Worm (Caenorhabditis elegans) whole organism, L2 larva: Measurements from ENCODE around the gene gcy-29.

Source experiments
- C34F6.9 ChIP-seq: fragments of 150-350 bp; optimal IDR thresholded peaks from 2 replicates; lab custom pipeline; 2014; ENCODE audit warnings: missing biosample characterization, missing genetic modification characterization
- F13H6.1 ChIP-seq: sonication (generic microtip); optimal IDR thresholded peaks from 2 replicates; lab custom pipeline; 2016; ENCODE audit warnings: missing genetic modification characterization, missing compliant biosample characterization
- R02D3.7 ChIP-seq: fragments of 150-350 bp; optimal IDR thresholded peaks from 2 replicates; lab custom pipeline; 2014; ENCODE audit warnings: missing biosample characterization, missing genetic modification characterization
- Y55F3AM.14 ChIP-seq: fragments of 200-800 bp; sonication (Bioruptor generic); optimal IDR thresholded peaks from 2 replicates; lab custom pipeline; 2018; ENCODE audit warnings: mild to moderate bottlenecking, missing genetic modification characterization, missing compliant biosample characterization
- ZK546.5 ChIP-seq: sonication (generic microtip); optimal IDR thresholded peaks from 2 replicates; lab custom pipeline; 2017; ENCODE audit warnings: missing biosample characterization, missing genetic modification characterization
- aly-2 ChIP-seq: fragments of 150-350 bp; optimal IDR thresholded peaks from 2 replicates; lab custom pipeline; 2014; ENCODE audit warnings: missing biosample characterization, missing genetic modification characterization
- ama-1 ChIP-seq: fragments of 150-350 bp; optimal IDR thresholded peaks from 2 replicates; lab custom pipeline; 2018; ENCODE audit warnings: inconsistent platforms
- blmp-1 ChIP-seq: sonication (generic microtip); optimal IDR thresholded peaks from 2 replicates; lab custom pipeline; 2017; ENCODE audit warnings: missing genetic modification characterization, mild to moderate bottlenecking, missing compliant biosample characterization, antibody characterized with exemption, moderate library complexity; ENCODE audit not compliant: insufficient read depth
- ceh-82 ChIP-seq: fragments of 150-350 bp; optimal IDR thresholded peaks from 2 replicates; lab custom pipeline; 2014; ENCODE audit warnings: missing biosample characterization, missing genetic modification characterization
- crh-2 ChIP-seq: sonication (generic microtip); optimal IDR thresholded peaks from 2 replicates; lab custom pipeline; 2017; ENCODE audit warnings: missing biosample characterization, missing genetic modification characterization
- egl-27 ChIP-seq: sonication (generic microtip); optimal IDR thresholded peaks from 3 replicates; lab custom pipeline; 2017; ENCODE audit warnings: missing biosample characterization, missing genetic modification reagents, missing genetic modification characterization
- elt-3 ChIP-seq: sonication (generic microtip); optimal IDR thresholded peaks from 2 replicates; lab custom pipeline; 2017; ENCODE audit warnings: missing biosample characterization, missing genetic modification characterization
- fos-1 ChIP-seq: fragments of 150-350 bp; optimal IDR thresholded peaks from 2 replicates; lab custom pipeline; 2014; ENCODE audit warnings: missing biosample characterization, missing genetic modification characterization
- lin-11 ChIP-seq: fragments of 150-350 bp; sonication (generic microtip); optimal IDR thresholded peaks from 2 replicates; lab custom pipeline; 2014; ENCODE audit warnings: missing biosample characterization, missing genetic modification characterization, inconsistent platforms, mixed read lengths
- lin-13 ChIP-seq: fragments of 150-350 bp; optimal IDR thresholded peaks from 2 replicates; lab custom pipeline; 2014; ENCODE audit warnings: missing biosample characterization, missing genetic modification reagents, missing genetic modification characterization
- lin-39 ChIP-seq: fragments of 150-350 bp; optimal IDR thresholded peaks from 2 replicates; lab custom pipeline; 2014; ENCODE audit warnings: missing biosample characterization, missing genetic modification reagents, missing genetic modification characterization
- lsy-2 ChIP-seq, 2 experiments: fragments of 150-350 bp in 1 of 2; sonication (generic microtip) in 1 of 2; optimal IDR thresholded peaks; 2 replicates each; lab custom pipeline; 2014 to 2017; ENCODE audit warnings: missing biosample characterization in 2 of 2, missing genetic modification characterization in 2 of 2
- nhr-11 ChIP-seq: fragments of 150-350 bp; optimal IDR thresholded peaks from 2 replicates; lab custom pipeline; 2014; ENCODE audit warnings: missing biosample characterization, missing genetic modification characterization
- nhr-12 ChIP-seq: fragments of 150-350 bp; optimal IDR thresholded peaks from 2 replicates; lab custom pipeline; 2014; ENCODE audit warnings: missing biosample characterization, missing genetic modification characterization
- nhr-129 ChIP-seq: fragments of 150-350 bp; optimal IDR thresholded peaks from 2 replicates; lab custom pipeline; 2014; ENCODE audit warnings: missing biosample characterization, missing genetic modification characterization
- nhr-21 ChIP-seq: fragments of 150-350 bp; optimal IDR thresholded peaks from 2 replicates; lab custom pipeline; 2014; ENCODE audit warnings: missing biosample characterization, missing genetic modification characterization
- nhr-23 ChIP-seq: fragments of 150-350 bp; optimal IDR thresholded peaks from 2 replicates; lab custom pipeline; 2014; ENCODE audit warnings: missing biosample characterization, missing genetic modification reagents, missing genetic modification characterization
- nhr-25 ChIP-seq: fragments of 150-350 bp; sonication (generic microtip); optimal IDR thresholded peaks from 3 replicates; lab custom pipeline; 2014; ENCODE audit warnings: missing biosample characterization, missing genetic modification characterization
- nhr-77 ChIP-seq: fragments of 150-350 bp; optimal IDR thresholded peaks from 2 replicates; lab custom pipeline; 2014; ENCODE audit warnings: missing biosample characterization, missing genetic modification characterization
- peb-1 ChIP-seq: fragments of 150-350 bp; optimal IDR thresholded peaks from 2 replicates; lab custom pipeline; 2014; ENCODE audit warnings: missing biosample characterization, missing genetic modification characterization
- sem-4 ChIP-seq: fragments of 150-350 bp; optimal IDR thresholded peaks from 2 replicates; lab custom pipeline; 2014; ENCODE audit warnings: missing biosample characterization, missing genetic modification reagents, missing genetic modification characterization
- skn-1 ChIP-seq: sonication (generic microtip); optimal IDR thresholded peaks from 2 replicates; lab custom pipeline; 2017; ENCODE audit warnings: missing biosample characterization, missing genetic modification characterization
- sma-3 ChIP-seq: sonication (generic microtip); optimal IDR thresholded peaks from 2 replicates; lab custom pipeline; 2016; ENCODE audit warnings: missing genetic modification reagents, missing genetic modification characterization, missing compliant biosample characterization
- sma-9 ChIP-seq, 2 experiments: fragments of 150-350 bp in 1 of 2; sonication (generic microtip) in 1 of 2; optimal IDR thresholded peaks; 2 replicates each; lab custom pipeline; 2014 to 2016; ENCODE audit warnings: missing genetic modification characterization in 2 of 2, mild to moderate bottlenecking in 1 of 2, missing biosample characterization in 1 of 2, missing compliant biosample characterization in 1 of 2, missing genetic modification reagents in 1 of 2, moderate library complexity in 1 of 2
- unc-39 ChIP-seq: fragments of 150-350 bp; optimal IDR thresholded peaks from 2 replicates; lab custom pipeline; 2014; ENCODE audit warnings: missing biosample characterization, missing genetic modification characterization
- ztf-1 ChIP-seq: fragments of 200-800 bp; sonication (Bioruptor generic); conservative IDR thresholded peaks from 2 replicates; pipeline ENCODE4 v1.3.6; 2022; ENCODE audit warnings: missing genetic modification characterization, missing compliant biosample characterization
- ztf-4 ChIP-seq: fragments of 150-350 bp; optimal IDR thresholded peaks from 2 replicates; lab custom pipeline; 2014; ENCODE audit warnings: missing biosample characterization, missing genetic modification characterization

Gene gcy-29

ce11 chrII:14495341-14495740, 53.2 kb downstream of the gcy-29 start:
- TF ChIP-seq sma-9 (GFP tag; optimal IDR thresholded peaks at IDR 0.05; lab: Kevin White, UChicago) (peak; percentile 87), sma-9 (tag; optimal IDR thresholded peaks at IDR 0.05; lab: Kevin White, UChicago) (no peak), blmp-1 (tag; lab: Kevin White, UChicago) (peak; percentile 54), nhr-25 (peak; percentile 12), ztf-1 (no peak), sem-4 (no peak), nhr-77 (peak; percentile 35), nhr-21 (tag; lab: Kevin White, UChicago) (peak; percentile 55), crh-2 (tag; lab: Kevin White, UChicago) (peak; percentile 42), nhr-129 (tag; lab: Kevin White, UChicago) (peak; percentile 43), fos-1 (peak; percentile 1)
- TF ChIP-seq, all 48 proteins: peak for 8

- TF ChIP-seq unc-39 (tag; lab: Kevin White, UChicago) (no peak), peb-1 (tag; lab: Kevin White, UChicago) (no peak), lin-39 (tag; lab: Kevin White, UChicago) (no peak), elt-3 (tag; lab: Kevin White, UChicago) (no peak), skn-1 (tag; lab: Kevin White, UChicago) (peak; percentile 92), sem-4 (no peak), F13H6.1 (no peak), egl-27 (tag; lab: Kevin White, UChicago) (no peak), ztf-4 (tag; lab: Kevin White, UChicago) (no peak), lin-13 (no peak), nhr-25 (no peak), ztf-1 (no peak), blmp-1 (tag; lab: Kevin White, UChicago) (peak; percentile 12), crh-2 (tag; lab: Kevin White, UChicago) (no peak), sma-9 (GFP tag; optimal IDR thresholded peaks at IDR 0.05; lab: Kevin White, UChicago) (peak; percentile 30), sma-9 (tag; optimal IDR thresholded peaks at IDR 0.05; lab: Kevin White, UChicago) (no peak), nhr-21 (tag; lab: Kevin White, UChicago) (no peak), fos-1 (peak; percentile 55), sma-3 (no peak), lsy-2 (tag; optimal IDR thresholded peaks at IDR 0.05; lab: Kevin White, UChicago) (no peak), R02D3.7 (tag; lab: Kevin White, UChicago) (no peak), nhr-23 (tag; lab: Kevin White, UChicago) (no peak), Y55F3AM.14 (no peak)
These were observed 54.1 kb downstream of the gcy-29 start for ce11 chrII:14494464-14494863.

ce11 chrII:14494414-14494463, 54.4 kb downstream of the gcy-29 start, which contains the start of gene cysl-2:
Gene cysl-2 (minus strand): TSS chrII:14494451.
- TF ChIP-seq ama-1 (lab: Kevin White, UChicago) (peak; percentile 61), C34F6.9 (no peak)

ce11 chrII:14494014-14494413, 54.6 kb downstream of the gcy-29 start:
- TF ChIP-seq nhr-25: no peak
- no peak for TF ChIP-seq ztf-4 (tag; lab: Kevin White, UChicago)
- no peak for TF ChIP-seq ZK546.5 (tag; lab: Kevin White, UChicago)
- no peak for TF ChIP-seq blmp-1 (tag; lab: Kevin White, UChicago)
- TF ChIP-seq nhr-23 (tag; lab: Kevin White, UChicago): no peak
- no peak for TF ChIP-seq aly-2 (tag; lab: Kevin White, UChicago)
- TF ChIP-seq lin-11 (tag; lab: Kevin White, UChicago): no peak
- TF ChIP-seq skn-1 (tag; lab: Kevin White, UChicago): no peak
- TF ChIP-seq ceh-82 (tag; lab: Kevin White, UChicago): no peak
- TF ChIP-seq nhr-12 (tag; lab: Kevin White, UChicago): no peak
- TF ChIP-seq nhr-11: no peak

- TF ChIP-seq skn-1 (tag; lab: Kevin White, UChicago) (no peak), ama-1 (lab: Kevin White, UChicago) (peak; percentile 59)
These were observed 55.9 kb downstream of the gcy-29 start for ce11 chrII:14492592-14493196.
